Worm (Caenorhabditis elegans) whole organism, young adult: Measurements from ENCODE around the gene F42F12.3.

ENCODE experiments used
- B0019.2 ChIP-seq: fragments of 200-800 bp; sonication (Bioruptor generic); conservative IDR thresholded peaks from 2 replicates; pipeline ENCODE4 v1.3.6; 2022; ENCODE audit warnings: missing genetic modification reagents, missing genetic modification characterization, missing compliant biosample characterization
- B0261.1 ChIP-seq: sonication (generic microtip); optimal IDR thresholded peaks from 2 replicates; lab custom pipeline; 2016; ENCODE audit warnings: mild to moderate bottlenecking, missing genetic modification characterization, moderate library complexity, missing compliant biosample characterization
- C17E4.6 ChIP-seq: fragments of 200-800 bp; sonication (Bioruptor generic); IDR thresholded peaks from 2 replicates; pipeline ENCODE4 v1.3.6; 2022; ENCODE audit warnings: missing genetic modification reagents, missing genetic modification characterization, missing compliant biosample characterization
- D2030.7 ChIP-seq: fragments of 200-800 bp; sonication (Bioruptor generic); IDR thresholded peaks from 2 replicates; pipeline ENCODE4 v1.3.6; 2022; ENCODE audit warnings: missing genetic modification reagents, missing genetic modification characterization, missing compliant biosample characterization
- F23B12.7 ChIP-seq: sonication (generic microtip); optimal IDR thresholded peaks from 2 replicates; lab custom pipeline; 2017; ENCODE audit warnings: missing genetic modification characterization, mild to moderate bottlenecking, missing compliant biosample characterization, antibody characterized with exemption, moderate library complexity; ENCODE audit not compliant: insufficient read depth
- F37B4.10 ChIP-seq: fragments of 200-800 bp; sonication (Bioruptor generic); IDR thresholded peaks from 2 replicates; pipeline ENCODE4 v1.3.6; 2022; ENCODE audit warnings: missing genetic modification characterization, missing compliant biosample characterization
- F55B11.4 ChIP-seq: sonication (generic microtip); optimal IDR thresholded peaks from 2 replicates; lab custom pipeline; 2016; ENCODE audit warnings: missing compliant biosample characterization, missing genetic modification characterization, borderline replicate concordance; ENCODE audit not compliant: insufficient read depth
- F57A8.1 ChIP-seq: fragments of 200-800 bp; sonication (Bioruptor generic); optimal IDR thresholded peaks from 2 replicates; lab custom pipeline; 2018; ENCODE audit warnings: mild to moderate bottlenecking, missing genetic modification characterization, moderate library complexity, missing compliant biosample characterization
- K11D2.4 ChIP-seq: fragments of 200-800 bp; sonication (Bioruptor generic); IDR thresholded peaks from 2 replicates; pipeline ENCODE4 v1.3.6; 2022; ENCODE audit warnings: missing genetic modification reagents, missing genetic modification characterization, missing compliant biosample characterization
- akir-1 ChIP-seq: fragments of 200-800 bp; sonication (Bioruptor generic); optimal IDR thresholded peaks from 2 replicates; lab custom pipeline; 2018; ENCODE audit warnings: mild to moderate bottlenecking, missing genetic modification characterization, moderate library complexity, missing compliant biosample characterization
- aptf-3 ChIP-seq: fragments of 200-800 bp; sonication (Bioruptor generic); IDR thresholded peaks from 2 replicates; pipeline ENCODE4 v1.3.6; 2022; ENCODE audit warnings: missing genetic modification characterization, missing compliant biosample characterization
- attf-5 ChIP-seq: fragments of 200-800 bp; sonication (Bioruptor generic); optimal IDR thresholded peaks from 2 replicates; lab custom pipeline; 2018; ENCODE audit warnings: mild to moderate bottlenecking, missing genetic modification characterization, missing compliant biosample characterization
- attf-6 ChIP-seq: fragments of 200-800 bp; sonication (Bioruptor generic); IDR thresholded peaks from 2 replicates; pipeline ENCODE4 v1.3.6; 2022; ENCODE audit warnings: missing genetic modification reagents, missing genetic modification characterization, missing compliant biosample characterization
- bed-2 ChIP-seq: fragments of 200-800 bp; sonication (Bioruptor generic); IDR thresholded peaks from 2 replicates; pipeline ENCODE4 v1.3.6; 2022; ENCODE audit warnings: missing genetic modification reagents, missing genetic modification characterization, missing compliant biosample characterization
- cebp-2 ChIP-seq: fragments of 200-800 bp; sonication (Bioruptor generic); IDR thresholded peaks from 2 replicates; pipeline ENCODE4 v1.3.6; 2022; ENCODE audit warnings: missing genetic modification characterization, missing compliant biosample characterization
- dpl-1 ChIP-seq: fragments of 150-350 bp; optimal IDR thresholded peaks from 2 replicates; lab custom pipeline; 2014; ENCODE audit warnings: missing biosample characterization, missing genetic modification reagents, missing genetic modification characterization
- efl-1 ChIP-seq: fragments of 150-350 bp; optimal IDR thresholded peaks from 2 replicates; lab custom pipeline; 2014; ENCODE audit warnings: missing biosample characterization, missing genetic modification reagents, missing genetic modification characterization
- hrde-1 ChIP-seq: sonication (generic microtip); optimal IDR thresholded peaks from 2 replicates; lab custom pipeline; 2016; ENCODE audit warnings: missing genetic modification characterization, mild to moderate bottlenecking, missing compliant biosample characterization, moderate library complexity, missing genotype, missing genetic modification reagents, borderline replicate concordance
- hsf-1 ChIP-seq: fragments of 200-800 bp; sonication (Bioruptor generic); IDR thresholded peaks from 2 replicates; pipeline ENCODE4 v1.3.6; 2022; ENCODE audit warnings: missing genetic modification reagents, missing genetic modification characterization, missing compliant biosample characterization
- lag-1 ChIP-seq: fragments of 200-800 bp; sonication (Bioruptor generic); IDR thresholded peaks from 2 replicates; pipeline ENCODE4 v1.3.6; 2022; ENCODE audit warnings: missing genetic modification reagents, missing genetic modification characterization, missing compliant biosample characterization
- let-526 ChIP-seq: fragments of 200-800 bp; sonication (Bioruptor generic); IDR thresholded peaks from 2 replicates; pipeline ENCODE4 v1.3.6; 2022; ENCODE audit warnings: missing genetic modification reagents, missing genetic modification characterization, missing compliant biosample characterization
- lin-26 ChIP-seq: fragments of 200-800 bp; sonication (Bioruptor generic); IDR thresholded peaks from 2 replicates; pipeline ENCODE4 v1.3.6; 2022; ENCODE audit warnings: missing genetic modification reagents, missing genetic modification characterization, missing compliant biosample characterization
- lin-35 ChIP-seq, 3 experiments: fragments of 150-350 bp in 2 of 3; sonication (generic microtip) in 1 of 3; optimal IDR thresholded peaks; 2 replicates each; lab custom pipeline; 2014 to 2018; ENCODE audit warnings: missing biosample characterization in 3 of 3, missing genetic modification characterization in 3 of 3, missing genetic modification reagents in 3 of 3
- lir-1 ChIP-seq: fragments of 200-800 bp; sonication (Bioruptor generic); conservative IDR thresholded peaks from 2 replicates; pipeline ENCODE4 v1.3.6; 2022; ENCODE audit warnings: missing genetic modification reagents, missing genetic modification characterization, missing compliant biosample characterization
- lsl-1 ChIP-seq: fragments of 200-800 bp; sonication (Bioruptor generic); optimal IDR thresholded peaks from 2 replicates; lab custom pipeline; 2018; ENCODE audit warnings: mild to moderate bottlenecking, missing genetic modification characterization, moderate library complexity, missing compliant biosample characterization
- mcd-1 ChIP-seq: fragments of 200-800 bp; sonication (Bioruptor generic); IDR thresholded peaks from 2 replicates; pipeline ENCODE4 v1.3.6; 2022; ENCODE audit warnings: missing genetic modification reagents, missing genetic modification characterization, missing compliant biosample characterization
- mel-28 ChIP-seq: sonication (generic microtip); optimal IDR thresholded peaks from 2 replicates; lab custom pipeline; 2016; ENCODE audit warnings: borderline replicate concordance, mild to moderate bottlenecking, missing genetic modification characterization, missing compliant biosample characterization
- mes-4 ChIP-seq: sonication (generic microtip); optimal IDR thresholded peaks from 2 replicates; lab custom pipeline; 2016; ENCODE audit warnings: missing genotype, missing genetic modification characterization, missing compliant biosample characterization
- nfya-2 ChIP-seq: fragments of 200-800 bp; sonication (Bioruptor generic); IDR thresholded peaks from 2 replicates; pipeline ENCODE4 v1.3.6; 2022; ENCODE audit warnings: missing genetic modification reagents, missing genetic modification characterization, missing compliant biosample characterization
- nhr-27 ChIP-seq: fragments of 200-800 bp; sonication (Bioruptor generic); optimal IDR thresholded peaks from 2 replicates; lab custom pipeline; 2018; ENCODE audit warnings: mild to moderate bottlenecking, missing genetic modification characterization, moderate library complexity, missing compliant biosample characterization
- pha-4 ChIP-seq: fragments of 150-350 bp; sonication (generic microtip); optimal IDR thresholded peaks from 2 replicates; lab custom pipeline; 2014; ENCODE audit warnings: missing biosample characterization, missing genetic modification reagents, missing genetic modification characterization
- rec-8 ChIP-seq, 2 experiments: sonication (generic microtip); optimal IDR thresholded peaks; 2 replicates each; lab custom pipeline; 2016; ENCODE audit warnings: mild to moderate bottlenecking in 2 of 2, missing genetic modification characterization in 2 of 2, missing genetic modification reagents in 2 of 2, missing genotype in 2 of 2, missing biosample characterization in 1 of 2, missing compliant biosample characterization in 1 of 2, moderate library complexity in 1 of 2
- sdz-38 ChIP-seq: sonication (generic microtip); optimal IDR thresholded peaks from 2 replicates; lab custom pipeline; 2016; ENCODE audit warnings: missing genotype, missing genetic modification characterization, missing compliant biosample characterization
- sea-2 ChIP-seq: fragments of 200-800 bp; sonication (Bioruptor generic); IDR thresholded peaks from 2 replicates; pipeline ENCODE4 v1.3.6; 2022; ENCODE audit warnings: missing genetic modification characterization, missing compliant biosample characterization
- xnd-1 ChIP-seq: sonication (generic microtip); optimal IDR thresholded peaks from 2 replicates; lab custom pipeline; 2016; ENCODE audit warnings: missing genotype, missing genetic modification reagents, missing genetic modification characterization, missing compliant biosample characterization
- zfh-2 ChIP-seq: fragments of 200-800 bp; sonication (Bioruptor generic); conservative IDR thresholded peaks from 2 replicates; pipeline ENCODE4 v1.3.6; 2022; ENCODE audit warnings: missing genetic modification reagents, missing genetic modification characterization, missing compliant biosample characterization
- zim-3 ChIP-seq: sonication (generic microtip); optimal IDR thresholded peaks from 2 replicates; lab custom pipeline; 2017; ENCODE audit warnings: mild to moderate bottlenecking, missing genetic modification characterization, moderate library complexity, missing compliant biosample characterization
- ztf-3 ChIP-seq: fragments of 200-800 bp; sonication (Bioruptor generic); optimal IDR thresholded peaks from 2 replicates; lab custom pipeline; 2018; ENCODE audit warnings: mild to moderate bottlenecking, missing genetic modification characterization, missing compliant biosample characterization
- ztf-6 ChIP-seq: fragments of 200-800 bp; sonication (Bioruptor generic); IDR thresholded peaks from 2 replicates; pipeline ENCODE4 v1.3.6; 2022; ENCODE audit warnings: missing genetic modification reagents, missing genetic modification characterization, missing compliant biosample characterization

F42F12.3 gene

ce11 chrX:12308045-12308499, 42.3 kb upstream of the F42F12.3 start, which contains the start of gene F17A2.16:
TSS of gene F17A2.16 (plus strand) at chrX:12308449.
- peak; percentile 86 for TF ChIP-seq attf-6 (GFP tag; lab: Robert Waterston, UW)

ce11 chrX:12313779-12314178, 36.6 kb upstream of the F42F12.3 start:
- peak; percentile 57; the same call in 1 of the 2 replicates for TF ChIP-seq lir-1
- no peak for TF ChIP-seq F57A8.1 (GFP tag; lab: Kevin White, UChicago)
- TF ChIP-seq bed-2, result peak; percentile 59; the same call in 1 of the 2 replicates
- peak; percentile 52; the same call in 1 of the 2 replicates for TF ChIP-seq K11D2.4

- TF ChIP-seq sdz-38 (tag; lab: Kevin White, UChicago), result no peak
- TF ChIP-seq hrde-1, result no peak
- no peak for TF ChIP-seq C17E4.6 (GFP tag; lab: Robert Waterston, UW)
- TF ChIP-seq attf-6 (GFP tag; lab: Robert Waterston, UW), result no peak
- TF ChIP-seq lsl-1 (GFP tag; lab: Kevin White, UChicago), result no peak
- no peak for TF ChIP-seq zim-3 (tag; lab: Kevin White, UChicago)
- TF ChIP-seq F57A8.1 (GFP tag; lab: Kevin White, UChicago), result no peak
- TF ChIP-seq F55B11.4 (tag; lab: Kevin White, UChicago), result no peak
- no peak for TF ChIP-seq lin-35 (GFP tag; optimal IDR thresholded peaks at IDR 0.05; lab: Kevin White, UChicago)
- no peak for TF ChIP-seq efl-1 (GFP tag; lab: Kevin White, UChicago)
- no peak for TF ChIP-seq zfh-2 (GFP tag; lab: Robert Waterston, UW)
- no peak for TF ChIP-seq attf-5
These were observed 36.0 kb upstream of the F42F12.3 start for ce11 chrX:12314395-12314794.

ce11 chrX:12315268-12315667, 35.1 kb upstream of the F42F12.3 start, which contains the start of gene xtr-2:
TSS of gene xtr-2 (plus strand) at chrX:12315568.
- no peak for TF ChIP-seq aptf-3 (GFP tag; lab: Robert Waterston, UW)
- no peak for TF ChIP-seq mcd-1 (GFP tag; lab: Robert Waterston, UW)
- TF ChIP-seq dpl-1, result no peak
- TF ChIP-seq akir-1 (GFP tag; lab: Kevin White, UChicago), result no peak
- no peak for TF ChIP-seq F23B12.7 (tag; lab: Kevin White, UChicago)
- TF ChIP-seq lag-1 (GFP tag; lab: Robert Waterston, UW), result no peak
- no peak for TF ChIP-seq cebp-2
- TF ChIP-seq D2030.7 (GFP tag; lab: Robert Waterston, UW), result no peak
- no peak for TF ChIP-seq attf-5
- TF ChIP-seq attf-6 (GFP tag; lab: Robert Waterston, UW), result no peak
- TF ChIP-seq lin-26 (GFP tag; lab: Robert Waterston, UW), result no peak
- TF ChIP-seq let-526 (GFP tag; lab: Robert Waterston, UW), result no peak
- TF ChIP-seq nhr-27 (tag; lab: Kevin White, UChicago), result no peak
- TF ChIP-seq rec-8 (tag; optimal IDR thresholded peaks at IDR 0.05; lab: Kevin White, UChicago), result no peak
- no peak for TF ChIP-seq ztf-3 (GFP tag; lab: Kevin White, UChicago)
- TF ChIP-seq pha-4, result no peak
- TF ChIP-seq sea-2 (GFP tag; lab: Robert Waterston, UW), result no peak
- no peak for TF ChIP-seq xnd-1 (tag; lab: Kevin White, UChicago)
- TF ChIP-seq F37B4.10, result no peak

ce11 chrX:12317560-12317959, 32.8 kb upstream of the F42F12.3 start:
- no peak for TF ChIP-seq dpl-1
- no peak for TF ChIP-seq mel-28 (tag; lab: Kevin White, UChicago)
- TF ChIP-seq mes-4 (tag; lab: Kevin White, UChicago), result no peak
- no peak for TF ChIP-seq nfya-2 (GFP tag; lab: Robert Waterston, UW)
- no peak for TF ChIP-seq F23B12.7 (tag; lab: Kevin White, UChicago)
- TF ChIP-seq attf-5, result no peak
- no peak for TF ChIP-seq mcd-1 (GFP tag; lab: Robert Waterston, UW)
- no peak for TF ChIP-seq B0261.1 (tag; lab: Kevin White, UChicago)
- no peak for TF ChIP-seq B0019.2 (GFP tag; lab: Robert Waterston, UW)
- no peak for TF ChIP-seq hsf-1 (GFP tag; lab: Robert Waterston, UW)
- no peak for TF ChIP-seq ztf-6
- no peak for TF ChIP-seq lsl-1 (GFP tag; lab: Kevin White, UChicago)
